Worm (Caenorhabditis elegans): ENCODE data around the gene madf-4.

madf-4 gene

DNA sequence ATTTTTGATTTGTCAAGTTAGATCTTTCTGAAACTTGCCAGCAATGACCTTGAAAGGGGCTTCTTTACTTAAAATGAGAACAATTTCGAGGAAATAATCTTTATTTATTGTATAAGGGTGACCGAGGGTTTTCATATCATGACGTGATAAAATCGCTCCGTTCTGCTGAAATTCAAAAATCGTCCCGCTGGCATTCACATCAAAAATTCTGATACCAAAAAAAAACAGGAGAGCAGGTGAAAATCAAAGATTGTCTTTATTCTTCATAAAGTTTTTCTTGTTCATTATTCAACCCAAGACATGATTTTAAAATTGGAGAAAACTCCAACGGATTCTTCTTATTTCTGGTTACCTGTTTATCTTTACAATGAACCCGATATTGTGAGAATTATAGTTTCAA, 18.2 kb downstream of the madf-4 start, which contains the start of gene sre-28:
Gene sre-28 (plus strand): TSS at position 301 of the 400 bp plus-strand sequence.
- TF ChIP-seq ceh-30 (tag; optimal IDR thresholded peaks at IDR 0.05) (no peak), eyg-1 (tag; optimal IDR thresholded peaks at IDR 0.05) (no peak), ahr-1 (tag; optimal IDR thresholded peaks at IDR 0.05) (no peak), sox-4 (tag; optimal IDR thresholded peaks at IDR 0.05) (no peak), ceh-48 (tag; optimal IDR thresholded peaks at IDR 0.05) (no peak)

DNA sequence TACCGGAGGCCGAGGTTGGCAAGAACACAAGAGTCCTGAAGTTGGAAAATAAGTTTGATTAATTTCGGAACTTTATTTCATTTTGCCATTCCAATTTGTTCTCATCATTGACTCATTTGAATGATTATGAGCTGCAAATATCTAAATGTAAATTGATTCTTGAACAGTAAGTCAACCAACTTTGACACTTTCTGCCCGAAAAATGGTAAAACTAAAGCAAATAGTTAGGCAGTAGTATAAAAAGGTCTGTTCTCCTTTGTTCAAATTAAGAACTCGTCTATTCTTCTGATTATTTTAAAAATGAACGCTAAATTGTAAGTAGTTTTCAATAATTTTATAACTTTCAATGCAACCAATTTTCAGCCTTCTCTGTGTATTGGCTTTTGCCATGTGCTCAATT, 19.3 kb downstream of the madf-4 start, which contains the start of gene fipr-12:
Gene fipr-12 (plus strand): TSS at position 301 of the 400 bp plus-strand sequence.
- TF ChIP-seq unc-55 (GFP tag; optimal IDR thresholded peaks at IDR 0.05) (no peak), eyg-1 (tag; optimal IDR thresholded peaks at IDR 0.05) (no peak), C08G9.2 (tag; optimal IDR thresholded peaks at IDR 0.05) (no peak)

DNA sequence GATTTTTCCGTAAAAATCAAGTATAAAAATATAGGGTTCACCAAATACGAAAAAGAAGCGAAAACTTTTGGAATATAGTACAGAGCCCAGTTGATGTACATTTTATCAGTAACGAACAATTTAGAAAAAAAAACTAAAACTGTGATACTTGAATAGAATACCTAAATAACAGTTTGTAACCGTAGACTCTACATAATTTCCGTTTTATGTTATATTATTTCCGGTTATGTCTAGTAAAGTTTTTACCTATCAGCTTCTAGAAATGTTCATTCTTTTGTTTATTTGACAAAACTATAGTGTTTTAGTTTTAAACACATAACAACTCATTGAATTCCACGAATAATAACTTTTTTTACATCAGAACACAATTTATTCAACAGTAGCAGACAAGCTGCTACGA, 24.9 kb downstream of the madf-4 start, which contains the start of gene srj-33:
Gene srj-33 (minus strand): TSS at position 101 of the 400 bp plus-strand sequence.
- TF ChIP-seq hlh-13 (GFP tag; optimal IDR thresholded peaks at IDR 0.05) (no peak), ttx-3 (tag; optimal IDR thresholded peaks at IDR 0.05) (no peak), dve-1 (tag; optimal IDR thresholded peaks at IDR 0.05) (no peak), ceh-22 (tag; optimal IDR thresholded peaks at IDR 0.05) (no peak), pros-1 (tag; optimal IDR thresholded peaks at IDR 0.05) (no peak), dmd-4 (tag; optimal IDR thresholded peaks at IDR 0.05; ENCODE audit: borderline replicate concordance) (no peak), tbx-2 (tag; optimal IDR thresholded peaks at IDR 0.05) (no peak), ets-4 (tag; optimal IDR thresholded peaks at IDR 0.05) (no peak), pax-1 (tag; optimal IDR thresholded peaks at IDR 0.05) (no peak), fkh-6 (tag; optimal IDR thresholded peaks at IDR 0.05) (no peak), hlh-15 (tag; optimal IDR thresholded peaks at IDR 0.05) (no peak), sox-2 (GFP tag; IDR thresholded peaks at IDR 0.05) (no peak), elt-4 (tag; optimal IDR thresholded peaks at IDR 0.05) (no peak), ceh-14 (tag; optimal IDR thresholded peaks at IDR 0.05) (no peak), ceh-45 (GFP tag; IDR thresholded peaks at IDR 0.05) (no peak), ceh-9 (tag; optimal IDR thresholded peaks at IDR 0.05) (no peak)

DNA sequence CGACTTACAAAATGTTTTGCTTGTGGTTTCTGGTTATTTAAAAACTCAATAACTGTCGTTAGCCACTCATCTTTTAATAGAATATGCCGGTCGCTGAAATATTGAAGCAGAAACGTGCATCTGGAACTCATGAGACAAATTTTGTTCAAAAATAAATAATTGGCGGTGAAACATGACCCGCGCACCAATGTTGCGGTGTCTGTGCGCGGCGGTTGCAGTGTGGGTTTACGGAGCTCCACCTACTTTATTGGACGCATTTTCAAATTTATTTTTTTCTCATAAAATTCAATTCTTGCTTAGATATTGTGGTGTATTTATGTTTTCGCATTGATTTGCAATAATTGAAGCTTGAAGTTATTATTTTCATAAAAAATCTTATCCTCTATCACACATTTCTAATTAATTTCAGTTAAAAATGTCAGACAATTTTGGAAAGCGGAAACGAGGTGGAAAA, 31.7 kb downstream of the madf-4 start, which contains the start of the genes rmh-2 and suds-3:
Gene rmh-2 (minus strand): TSS at position 164 of the 454 bp plus-strand sequence.
Gene suds-3 (plus strand): TSS at position 404 of the 454 bp plus-strand sequence.
- no peak for TF ChIP-seq eyg-1 (tag; optimal IDR thresholded peaks at IDR 0.05)
- no peak for TF ChIP-seq lim-6 (tag; optimal IDR thresholded peaks at IDR 0.05)
- no peak for TF ChIP-seq hlh-13 (GFP tag; optimal IDR thresholded peaks at IDR 0.05)
- TF ChIP-seq fax-1 (tag; optimal IDR thresholded peaks at IDR 0.05) = no peak
- no peak for TF ChIP-seq npax-4 (tag; optimal IDR thresholded peaks at IDR 0.05)
- TF ChIP-seq unc-55 (GFP tag; optimal IDR thresholded peaks at IDR 0.05) = no peak
- TF ChIP-seq ceh-48 (tag; optimal IDR thresholded peaks at IDR 0.05) = no peak
- TF ChIP-seq K09A11.1 (tag; optimal IDR thresholded peaks at IDR 0.05; ENCODE audit: insufficient read depth) = peak; percentile 49
- TF ChIP-seq ceh-6 (GFP tag; optimal IDR thresholded peaks at IDR 0.05) = no peak
- TF ChIP-seq nhr-11 (tag; optimal IDR thresholded peaks at IDR 0.05) = no peak
- peak; percentile 20 for TF ChIP-seq elt-2 (tag; optimal IDR thresholded peaks at IDR 0.05)
- no peak for TF ChIP-seq madf-2 (tag; optimal IDR thresholded peaks at IDR 0.05)
- TF ChIP-seq ceh-31 (tag; optimal IDR thresholded peaks at IDR 0.05) = peak; percentile 4
- no peak for TF ChIP-seq ref-2 (tag; optimal IDR thresholded peaks at IDR 0.05)
- TF ChIP-seq tbx-7 (tag; optimal IDR thresholded peaks at IDR 0.05) = no peak
- TF ChIP-seq hlh-30 (tag; optimal IDR thresholded peaks at IDR 0.05; ENCODE audit: insufficient read depth) = no peak
- TF ChIP-seq elt-4 (tag; optimal IDR thresholded peaks at IDR 0.05) = no peak
- TF ChIP-seq odd-2 (tag; optimal IDR thresholded peaks at IDR 0.05) = no peak
- TF ChIP-seq ceh-34 (tag; optimal IDR thresholded peaks at IDR 0.05) = peak; percentile 65
- TF ChIP-seq tbx-2 (tag; optimal IDR thresholded peaks at IDR 0.05) = peak; percentile 38
- TF ChIP-seq ceh-14 (tag; optimal IDR thresholded peaks at IDR 0.05) = no peak
- TF ChIP-seq F13H6.1 (tag; optimal IDR thresholded peaks at IDR 0.05) = no peak
- no peak for TF ChIP-seq mec-3 (tag; optimal IDR thresholded peaks at IDR 0.05; ENCODE audit: borderline replicate concordance)
- TF ChIP-seq nhr-232 (tag; optimal IDR thresholded peaks at IDR 0.05) = no peak
- TF ChIP-seq che-1 (tag; optimal IDR thresholded peaks at IDR 0.05) = no peak
- no peak for TF ChIP-seq pag-3 (tag; optimal IDR thresholded peaks at IDR 0.05; ENCODE audit: borderline replicate concordance)
- no peak for TF ChIP-seq syd-9 (tag; optimal IDR thresholded peaks at IDR 0.05)
- no peak for TF ChIP-seq hlh-8 (tag; optimal IDR thresholded peaks at IDR 0.05)
- no peak for TF ChIP-seq ceh-19 (GFP tag; optimal IDR thresholded peaks at IDR 0.05)
- TF ChIP-seq nfya-1 (tag; optimal IDR thresholded peaks at IDR 0.05) = peak; percentile 43
